Worm (Caenorhabditis elegans): ENCODE results near the gene col-96.

DNA sequence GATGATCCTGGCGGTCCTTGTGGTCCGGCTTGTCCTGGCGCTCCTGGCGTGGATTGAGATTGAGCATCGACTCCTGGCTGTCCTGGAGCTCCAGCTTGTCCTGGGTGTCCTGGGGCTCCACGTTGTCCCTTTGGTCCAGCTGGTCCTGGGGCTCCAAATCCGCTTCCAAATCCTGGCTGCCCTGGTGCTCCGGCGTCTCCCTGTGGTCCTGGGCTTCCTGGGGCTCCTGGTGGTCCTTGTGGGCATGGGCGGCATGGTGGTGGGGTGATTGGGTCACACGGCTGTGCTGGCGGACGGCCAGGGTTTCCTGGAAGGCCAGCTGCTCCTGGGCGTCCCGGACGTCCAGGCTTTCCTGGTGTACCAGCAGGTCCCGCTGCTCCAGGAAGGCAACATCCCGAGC is 635 bp downstream of the col-96 start:
- TF ChIP-seq dmd-4 (tag; optimal IDR thresholded peaks at IDR 0.05; ENCODE audit: borderline replicate concordance): no peak
- no peak for TF ChIP-seq ama-1 (optimal IDR thresholded peaks at IDR 0.05)
- no peak for TF ChIP-seq ceh-9 (tag; optimal IDR thresholded peaks at IDR 0.05)
- TF ChIP-seq unc-55 (GFP tag; optimal IDR thresholded peaks at IDR 0.05): no peak
- no peak for TF ChIP-seq che-1 (tag; optimal IDR thresholded peaks at IDR 0.05)
